Worm (Caenorhabditis elegans): ENCODE data around the gene mdt-4.
"Not testable (repeated sequence)": the region's sequence is repeated elsewhere in the genome, so short reads cannot be mapped to it uniquely, and the experiment has no call there.

The mdt-4 gene

DNA sequence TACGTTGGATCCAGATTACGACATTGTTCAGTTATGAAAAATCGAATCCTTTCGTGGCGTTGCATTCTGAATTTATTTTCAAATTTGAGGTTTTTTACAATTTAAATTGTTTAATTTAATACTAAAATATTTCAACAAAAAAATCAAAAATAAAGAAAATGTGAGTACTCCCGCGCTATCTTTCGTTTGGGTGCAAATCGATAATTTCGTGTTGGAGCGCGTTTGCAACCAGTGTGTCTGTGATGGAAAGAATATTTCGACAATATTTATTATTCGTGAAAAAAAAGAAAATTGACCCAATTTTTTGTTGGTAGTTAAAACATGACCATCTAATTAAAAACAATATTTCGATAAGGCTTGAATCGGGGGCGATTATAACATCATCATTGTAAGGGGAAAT, 41.7 kb downstream of the mdt-4 start, which contains the start of gene R05F9.9 (continued):
- TF ChIP-seq akir-1 (GFP tag; optimal IDR thresholded peaks at IDR 0.05), result no peak
- peak; percentile 8 for TF ChIP-seq snpc-1.3 (tag; optimal IDR thresholded peaks at IDR 0.05; ENCODE audit: insufficient read depth)
- peak; percentile 17 for TF ChIP-seq nhr-80 (tag; optimal IDR thresholded peaks at IDR 0.05)
- peak; percentile 28 for TF ChIP-seq gei-17 (GFP tag; optimal IDR thresholded peaks at IDR 0.05)
- TF ChIP-seq zfh-2 (GFP tag; conservative IDR thresholded peaks at IDR 0.05), result no peak
- TF ChIP-seq attf-5 (GFP tag; optimal IDR thresholded peaks at IDR 0.05), result peak; percentile 31
- TF ChIP-seq ceh-79 (tag; optimal IDR thresholded peaks at IDR 0.05), result peak; percentile 12
- TF ChIP-seq nfyb-1 (GFP tag; IDR thresholded peaks at IDR 0.05), result peak; percentile 52
- TF ChIP-seq die-1 (tag; optimal IDR thresholded peaks at IDR 0.05), result no peak
- peak; percentile 62; the same call in 1 of the 2 replicates for TF ChIP-seq Y95B8A.8 (GFP tag; IDR thresholded peaks at IDR 0.05)
- TF ChIP-seq tlf-1 (GFP tag; optimal IDR thresholded peaks at IDR 0.05), result peak; percentile 8
- TF ChIP-seq hmg-1.2 (GFP tag; IDR thresholded peaks at IDR 0.05), result no peak
- TF ChIP-seq lin-54 (GFP tag; optimal IDR thresholded peaks at IDR 0.05), result peak; percentile 59
- TF ChIP-seq aptf-2 (GFP tag; conservative IDR thresholded peaks at IDR 0.05), result no peak
- TF ChIP-seq snpc-4 (GFP tag; optimal IDR thresholded peaks at IDR 0.05), result no peak
- peak in 2 of 4 experiments; percentile 23 to 50 for TF ChIP-seq snpc-4 (tag; optimal IDR thresholded peaks at IDR 0.05)
- TF ChIP-seq hsf-1 (GFP tag; IDR thresholded peaks at IDR 0.05), result peak; percentile 66
- TF ChIP-seq efl-1 (GFP tag; optimal IDR thresholded peaks at IDR 0.05), result peak; percentile 39
- TF ChIP-seq zim-3 (tag; optimal IDR thresholded peaks at IDR 0.05), result no peak
- no peak for TF ChIP-seq sea-2 (GFP tag; IDR thresholded peaks at IDR 0.05)
- no peak for TF ChIP-seq ets-4 (GFP tag; optimal IDR thresholded peaks at IDR 0.05)
- TF ChIP-seq B0336.3 (GFP tag; IDR thresholded peaks at IDR 0.05), result peak; percentile 41; the same call in 1 of the 2 replicates
- TF ChIP-seq bed-1 (GFP tag; IDR thresholded peaks at IDR 0.05), result no peak
- TF ChIP-seq lsl-1 (GFP tag; optimal IDR thresholded peaks at IDR 0.05), result peak; percentile 25
- peak; percentile 86 for TF ChIP-seq Y53G8AR.9 (GFP tag; conservative IDR thresholded peaks at IDR 0.05)
- TF ChIP-seq pbrm-1 (GFP tag; IDR thresholded peaks at IDR 0.05), result no peak
- TF ChIP-seq mes-4 (tag; optimal IDR thresholded peaks at IDR 0.05), result no peak

DNA sequence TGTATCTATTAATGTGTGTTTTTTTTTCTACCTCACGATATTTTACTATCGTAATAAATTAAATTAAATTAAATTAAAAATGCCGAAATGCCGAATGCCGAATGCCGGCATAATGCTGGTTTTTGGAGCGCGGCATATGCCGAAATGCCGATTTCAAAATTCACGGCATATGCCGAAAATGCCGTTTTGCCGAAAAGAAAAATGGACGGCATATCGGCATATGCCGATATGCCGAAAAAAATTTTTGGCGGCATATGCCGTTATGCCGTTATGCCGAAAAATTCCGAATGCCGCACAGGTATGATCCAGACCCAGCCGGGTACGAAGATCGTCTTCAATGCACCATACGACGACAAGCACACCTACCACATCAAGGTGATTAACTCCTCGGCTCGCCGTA, 45.2 kb downstream of the mdt-4 start, which contains the start of gene msp-32:
msp-32 (plus strand) TSS at position 301 of the 400 bp plus-strand sequence.
- TF ChIP-seq somi-1 (GFP tag; optimal IDR thresholded peaks at IDR 0.05); him-1 (tag; optimal IDR thresholded peaks at IDR 0.05); Y79H2A.3 (GFP tag; conservative IDR thresholded peaks at IDR 0.05): not testable (repeated sequence)

DNA sequence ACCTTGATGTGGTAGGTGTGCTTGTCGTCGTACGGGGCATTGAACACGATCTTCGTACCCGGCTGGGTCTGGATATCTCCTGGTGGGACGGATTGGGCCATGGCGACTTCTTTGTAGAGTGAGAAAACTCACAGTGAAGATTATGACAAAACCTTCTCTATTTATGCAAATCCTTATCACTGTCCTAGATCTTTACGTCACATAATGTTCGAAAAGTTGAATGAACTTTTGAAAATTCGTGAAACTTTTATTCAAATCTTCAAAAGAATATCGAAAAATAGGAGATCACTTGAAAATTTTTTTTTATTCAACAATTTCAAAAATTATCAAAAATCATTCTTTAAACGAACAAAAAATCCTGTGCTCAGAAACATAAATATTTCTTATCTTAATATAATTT, 51.2 kb downstream of the mdt-4 start, which contains the start of gene msp-33:
msp-33 (minus strand) TSS at position 101 of the 400 bp plus-strand sequence.
- no peak for TF ChIP-seq dpl-1 (GFP tag; optimal IDR thresholded peaks at IDR 0.05)
- TF ChIP-seq zfh-2 (GFP tag; conservative IDR thresholded peaks at IDR 0.05), result no peak
- TF ChIP-seq nhr-120 (GFP tag; IDR thresholded peaks at IDR 0.05), result 0 out of 2 replicates have a peak, but pooled peaks have one; percentile 66
- TF ChIP-seq F49E8.2 (tag; optimal IDR thresholded peaks at IDR 0.05; ENCODE audit: insufficient read depth), result no peak
